Worm (Caenorhabditis elegans) whole organism, young adult: ENCODE data around the gene Y97E10AR.8.

Experiments
- B0035.1 ChIP-seq: sonication (generic microtip); optimal IDR thresholded peaks from 2 replicates; lab custom pipeline; 2016; ENCODE audit warnings: missing genetic modification characterization, mild to moderate bottlenecking, missing compliant biosample characterization, missing genotype, missing genetic modification reagents
- B0261.1 ChIP-seq: sonication (generic microtip); optimal IDR thresholded peaks from 2 replicates; lab custom pipeline; 2016; ENCODE audit warnings: mild to moderate bottlenecking, missing genetic modification characterization, moderate library complexity, missing compliant biosample characterization
- F10E7.11 ChIP-seq: sonication (generic microtip); optimal IDR thresholded peaks from 2 replicates; lab custom pipeline; 2017; ENCODE audit warnings: mild to moderate bottlenecking, missing genetic modification characterization, moderate library complexity, missing compliant biosample characterization
- F57A8.1 ChIP-seq: fragments of 200-800 bp; sonication (Bioruptor generic); optimal IDR thresholded peaks from 2 replicates; lab custom pipeline; 2018; ENCODE audit warnings: mild to moderate bottlenecking, missing genetic modification characterization, moderate library complexity, missing compliant biosample characterization
- F57C9.4 ChIP-seq: sonication (generic microtip); optimal IDR thresholded peaks from 2 replicates; lab custom pipeline; 2017; ENCODE audit warnings: mild to moderate bottlenecking, missing genetic modification characterization, missing compliant biosample characterization
- T07F8.4 ChIP-seq: sonication (generic microtip); optimal IDR thresholded peaks from 2 replicates; lab custom pipeline; 2016; ENCODE audit warnings: mild to moderate bottlenecking, missing genetic modification characterization, moderate library complexity, missing compliant biosample characterization
- Y53F4B.3 ChIP-seq: fragments of 200-800 bp; sonication (Bioruptor generic); IDR thresholded peaks from 2 replicates; pipeline ENCODE4 v1.3.6; 2022; ENCODE audit warnings: missing genetic modification reagents, missing genetic modification characterization, missing compliant biosample characterization
- Y79H2A.3 ChIP-seq: fragments of 200-800 bp; sonication (Bioruptor generic); conservative IDR thresholded peaks from 2 replicates; pipeline ENCODE4 v1.3.6; 2022; ENCODE audit warnings: missing genetic modification reagents, missing genetic modification characterization, missing compliant biosample characterization
- athp-1 ChIP-seq: sonication (generic microtip); optimal IDR thresholded peaks from 2 replicates; lab custom pipeline; 2017; ENCODE audit warnings: mild to moderate bottlenecking, missing genetic modification characterization, missing compliant biosample characterization
- attf-5 ChIP-seq: fragments of 200-800 bp; sonication (Bioruptor generic); optimal IDR thresholded peaks from 2 replicates; lab custom pipeline; 2018; ENCODE audit warnings: mild to moderate bottlenecking, missing genetic modification characterization, missing compliant biosample characterization
- bed-2 ChIP-seq: fragments of 200-800 bp; sonication (Bioruptor generic); IDR thresholded peaks from 2 replicates; pipeline ENCODE4 v1.3.6; 2022; ENCODE audit warnings: missing genetic modification reagents, missing genetic modification characterization, missing compliant biosample characterization
- ccch-3 ChIP-seq: fragments of 200-800 bp; sonication (Bioruptor generic); optimal IDR thresholded peaks from 2 replicates; lab custom pipeline; 2018; ENCODE audit warnings: mild to moderate bottlenecking, missing genetic modification characterization, missing compliant biosample characterization
- cebp-1 ChIP-seq, 2 experiments: fragments of 200-800 bp in 1 of 2; sonication (Bioruptor generic) in 1 of 2; sonication (generic microtip) in 1 of 2; IDR thresholded peaks in 1 of 2; optimal IDR thresholded peaks in 1 of 2; 2 replicates each; pipeline versions ENCODE4 v1.3.6 to Lab custom; 2017 to 2022; ENCODE audit warnings: missing compliant biosample characterization in 2 of 2, missing genetic modification characterization in 2 of 2, mild to moderate bottlenecking in 1 of 2, missing genetic modification reagents in 1 of 2, moderate library complexity in 1 of 2
- ceh-58 ChIP-seq: fragments of 200-800 bp; sonication (Bioruptor generic); IDR thresholded peaks from 2 replicates; pipeline ENCODE4 v1.3.6; 2022; ENCODE audit warnings: missing genetic modification characterization, missing compliant biosample characterization
- dox-1 ChIP-seq: fragments of 200-800 bp; sonication (Bioruptor generic); IDR thresholded peaks from 2 replicates; pipeline ENCODE4 v1.3.6; 2022; ENCODE audit warnings: missing genetic modification reagents, missing genetic modification characterization, missing compliant biosample characterization
- egrh-3 ChIP-seq: fragments of 200-800 bp; sonication (Bioruptor generic); IDR thresholded peaks from 2 replicates; pipeline ENCODE4 v1.3.6; 2022; ENCODE audit warnings: missing genetic modification reagents, missing genetic modification characterization, missing compliant biosample characterization
- hlh-26 ChIP-seq: fragments of 200-800 bp; sonication (Bioruptor generic); conservative IDR thresholded peaks from 2 replicates; pipeline ENCODE4 v1.3.6; 2022; ENCODE audit warnings: missing genetic modification reagents, missing genetic modification characterization, missing compliant biosample characterization
- hmg-1.2 ChIP-seq: fragments of 200-800 bp; sonication (Bioruptor generic); IDR thresholded peaks from 2 replicates; pipeline ENCODE4 v1.3.6; 2022; ENCODE audit warnings: missing genetic modification reagents, missing genetic modification characterization, missing compliant biosample characterization
- hrde-1 ChIP-seq: sonication (generic microtip); optimal IDR thresholded peaks from 2 replicates; lab custom pipeline; 2016; ENCODE audit warnings: missing genetic modification characterization, mild to moderate bottlenecking, missing compliant biosample characterization, moderate library complexity, missing genotype, missing genetic modification reagents, borderline replicate concordance
- lin-40 ChIP-seq: sonication (generic microtip); optimal IDR thresholded peaks from 2 replicates; lab custom pipeline; 2016; ENCODE audit warnings: missing genetic modification characterization, mild to moderate bottlenecking, missing compliant biosample characterization, missing genotype, missing genetic modification reagents
- lsl-1 ChIP-seq: fragments of 200-800 bp; sonication (Bioruptor generic); optimal IDR thresholded peaks from 2 replicates; lab custom pipeline; 2018; ENCODE audit warnings: mild to moderate bottlenecking, missing genetic modification characterization, moderate library complexity, missing compliant biosample characterization
- madf-6 ChIP-seq: fragments of 200-800 bp; sonication (Bioruptor generic); IDR thresholded peaks from 2 replicates; pipeline ENCODE4 v1.3.6; 2022; ENCODE audit warnings: missing genetic modification reagents, missing genetic modification characterization, missing compliant biosample characterization
- mcd-1 ChIP-seq: fragments of 200-800 bp; sonication (Bioruptor generic); IDR thresholded peaks from 2 replicates; pipeline ENCODE4 v1.3.6; 2022; ENCODE audit warnings: missing genetic modification reagents, missing genetic modification characterization, missing compliant biosample characterization
- nfya-1 ChIP-seq: sonication (generic microtip); optimal IDR thresholded peaks from 2 replicates; lab custom pipeline; 2017; ENCODE audit warnings: antibody characterized with exemption, missing compliant biosample characterization, missing genetic modification characterization, borderline replicate concordance; ENCODE audit not compliant: insufficient read depth
- nhr-80 ChIP-seq: sonication (generic microtip); optimal IDR thresholded peaks from 2 replicates; lab custom pipeline; 2016; ENCODE audit warnings: missing genetic modification characterization, missing compliant biosample characterization
- rec-8 ChIP-seq, 2 experiments: sonication (generic microtip); optimal IDR thresholded peaks; 2 replicates each; lab custom pipeline; 2016; ENCODE audit warnings: mild to moderate bottlenecking in 2 of 2, missing genetic modification characterization in 2 of 2, missing genetic modification reagents in 2 of 2, missing genotype in 2 of 2, missing biosample characterization in 1 of 2, missing compliant biosample characterization in 1 of 2, moderate library complexity in 1 of 2
- sea-2 ChIP-seq: fragments of 200-800 bp; sonication (Bioruptor generic); IDR thresholded peaks from 2 replicates; pipeline ENCODE4 v1.3.6; 2022; ENCODE audit warnings: missing genetic modification characterization, missing compliant biosample characterization
- somi-1 ChIP-seq: fragments of 200-800 bp; sonication (Bioruptor generic); optimal IDR thresholded peaks from 2 replicates; lab custom pipeline; 2018; ENCODE audit warnings: mild to moderate bottlenecking, missing genetic modification characterization, missing compliant biosample characterization
- xnd-1 ChIP-seq: sonication (generic microtip); optimal IDR thresholded peaks from 2 replicates; lab custom pipeline; 2016; ENCODE audit warnings: missing genotype, missing genetic modification reagents, missing genetic modification characterization, missing compliant biosample characterization
- ztf-25 ChIP-seq: fragments of 200-800 bp; sonication (Bioruptor generic); IDR thresholded peaks from 2 replicates; pipeline ENCODE4 v1.3.6; 2022; ENCODE audit warnings: missing genetic modification reagents, missing genetic modification characterization, missing compliant biosample characterization
- ztf-3 ChIP-seq: fragments of 200-800 bp; sonication (Bioruptor generic); optimal IDR thresholded peaks from 2 replicates; lab custom pipeline; 2018; ENCODE audit warnings: mild to moderate bottlenecking, missing genetic modification characterization, missing compliant biosample characterization

The Y97E10AR.8 gene

DNA sequence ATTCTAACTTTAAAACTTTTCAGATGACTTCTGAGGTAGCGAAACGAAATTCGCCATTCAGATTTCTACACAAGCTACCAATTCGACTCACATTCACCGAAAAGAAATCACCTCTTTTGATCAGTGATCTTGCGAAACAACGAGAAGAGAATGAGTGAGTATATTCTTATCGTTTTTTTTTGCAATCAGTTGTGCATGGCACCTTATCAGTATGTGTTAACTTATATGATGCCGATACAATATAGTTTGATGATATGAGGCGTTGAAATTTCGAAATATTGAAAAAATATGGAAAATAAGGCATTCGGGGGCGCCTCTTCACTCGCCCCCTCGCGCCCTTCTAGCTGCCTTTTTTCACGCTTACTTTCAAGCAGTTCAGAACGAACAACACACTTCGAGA is 12.8 kb downstream of the Y97E10AR.8 start:
- no peak for TF ChIP-seq attf-5 (GFP tag; lab: Kevin White, UChicago)
- peak; percentile 56; the same call in 1 of the 2 replicates for TF ChIP-seq cebp-1 (GFP tag; IDR thresholded peaks at IDR 0.05; lab: Robert Waterston, UW)
- TF ChIP-seq cebp-1 (tag; optimal IDR thresholded peaks at IDR 0.05; lab: Kevin White, UChicago): peak; percentile 72
- TF ChIP-seq dox-1 (GFP tag; lab: Robert Waterston, UW): 0 out of 2 replicates have a peak, but pooled peaks have one; percentile 19
- peak; percentile 84 for TF ChIP-seq nhr-80

- no peak for TF ChIP-seq nfya-1 (tag; lab: Kevin White, UChicago)
- TF ChIP-seq ztf-25: no peak
- TF ChIP-seq rec-8 (tag; optimal IDR thresholded peaks at IDR 0.05; lab: Kevin White, UChicago): no peak
- no peak for TF ChIP-seq B0035.1 (tag; lab: Kevin White, UChicago)
- no peak for TF ChIP-seq bed-2 (GFP tag; lab: Robert Waterston, UW)
- TF ChIP-seq nhr-80: peak; percentile 57
Observed at ce11 chrV:8018919-8019318, 13.8 kb downstream of the Y97E10AR.8 start.

ce11 chrV:8019783-8020182 is 14.7 kb downstream of the Y97E10AR.8 start:
- TF ChIP-seq sea-2 (no peak), nhr-80 (peak; percentile 60)
- TF ChIP-seq, all 124 proteins: peak for 1

- TF ChIP-seq somi-1 (GFP tag; lab: Kevin White, UChicago) (no peak), F10E7.11 (tag; lab: Kevin White, UChicago) (no peak), sea-2 (no peak), ztf-25 (no peak), B0035.1 (tag; lab: Kevin White, UChicago) (no peak), Y53F4B.3 (GFP tag; lab: Robert Waterston, UW) (no peak), lin-40 (no peak), hmg-1.2 (GFP tag; lab: Robert Waterston, UW) (peak; percentile 30; the same call in 1 of the 2 replicates)
- TF ChIP-seq, all 124 proteins: peak for 1
Observed at ce11 chrV:8022040-8022439, 16.9 kb downstream of the Y97E10AR.8 start, which contains the start of gene ech-3. ech-3 (plus strand) TSS chrV:8022217.

- TF ChIP-seq lsl-1 (peak; percentile 27), egrh-3 (GFP tag; lab: Robert Waterston, UW) (no peak)
- TF ChIP-seq, all 124 proteins: peak for 1
Observed at ce11 chrV:8024752-8025151, 19.7 kb downstream of the Y97E10AR.8 start, which contains the start of gene F43H9.3. F43H9.3 (minus strand) TSS chrV:8024940.

ce11 chrV:8025259-8025658 is 20.2 kb downstream of the Y97E10AR.8 start:
- TF ChIP-seq F10E7.11 (tag; lab: Kevin White, UChicago): no peak
- no peak for TF ChIP-seq mcd-1
- TF ChIP-seq ccch-3 (GFP tag; lab: Kevin White, UChicago): no peak
- no peak for TF ChIP-seq madf-6 (GFP tag; lab: Robert Waterston, UW)
- TF ChIP-seq F57C9.4 (tag; lab: Kevin White, UChicago): no peak
- TF ChIP-seq hrde-1 (tag; lab: Kevin White, UChicago): no peak
- TF ChIP-seq nfya-1 (tag; lab: Kevin White, UChicago): no peak
- no peak for TF ChIP-seq ztf-3 (GFP tag; lab: Kevin White, UChicago)
- TF ChIP-seq hlh-26 (GFP tag; lab: Robert Waterston, UW): no peak
- no peak for TF ChIP-seq athp-1 (tag; lab: Kevin White, UChicago)
- no peak for TF ChIP-seq F57A8.1 (GFP tag; lab: Kevin White, UChicago)
- no peak for TF ChIP-seq xnd-1 (tag; lab: Kevin White, UChicago)
- TF ChIP-seq ceh-58: no peak
- no peak for TF ChIP-seq B0261.1 (tag; lab: Kevin White, UChicago)
- no peak for TF ChIP-seq T07F8.4 (tag; lab: Kevin White, UChicago)
- no peak for TF ChIP-seq Y79H2A.3 (GFP tag; lab: Robert Waterston, UW)
